Worm (Caenorhabditis elegans): ENCODE results near the gene sre-54.

DNA sequence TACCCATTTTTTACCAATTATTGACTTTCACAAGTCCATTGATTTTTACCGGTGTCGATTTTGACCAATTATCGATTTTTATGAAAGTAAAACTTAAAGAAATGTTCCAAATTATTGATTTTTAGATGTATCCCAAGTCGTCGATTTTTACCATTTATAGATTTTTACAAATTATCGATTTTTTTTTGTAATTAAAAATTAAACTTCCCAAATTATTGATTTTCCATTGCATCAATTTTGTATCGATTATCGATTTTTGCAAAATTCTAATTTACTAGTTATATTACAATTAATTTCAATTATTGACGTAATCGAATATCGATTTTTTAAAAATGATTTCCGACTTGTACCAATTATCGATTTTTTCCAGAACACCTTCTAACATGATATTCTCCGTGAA, 29.6 kb upstream of the sre-54 start, which contains the start of gene sre-50:
- no peak for TF ChIP-seq pha-4 (tag; optimal IDR thresholded peaks at IDR 0.05)
- no peak for TF ChIP-seq nhr-237 (tag; optimal IDR thresholded peaks at IDR 0.05)
- TF ChIP-seq ZK546.5 (tag; optimal IDR thresholded peaks at IDR 0.05): no peak

All from whole organism, L3 larva.